Fruit fly (Drosophila melanogaster) whole organism, embryonic: ENCODE results near the gene CG4133.

Experiments
- Atf-2 ChIP-seq: fragments of 200-800 bp; sonication (Bioruptor generic); optimal IDR thresholded peaks from 2 replicates; lab custom pipeline; 2016; ENCODE audit warnings: missing biosample characterization, missing genetic modification characterization
- Bgb ChIP-seq: fragments of 200-800 bp; sonication (Bioruptor generic); IDR thresholded peaks from 2 replicates; pipeline ENCODE4 v1.3.6; 2022; ENCODE audit warnings: missing biosample characterization, missing genetic modification characterization; ENCODE audit not compliant: partially characterized antibody
- CG1024 ChIP-seq: fragments of 200-800 bp; sonication (Bioruptor generic); IDR thresholded peaks from 2 replicates; pipeline ENCODE4 v1.3.6; 2022; ENCODE audit warnings: missing biosample characterization, missing genetic modification characterization
- CG10366 ChIP-seq: fragments of 200-800 bp; sonication (Bioruptor generic); IDR thresholded peaks from 2 replicates; pipeline ENCODE4 v1.3.6; 2022; ENCODE audit warnings: missing biosample characterization, missing genetic modification characterization
- CG14050 ChIP-seq: fragments of 200-800 bp; sonication (Bioruptor generic); IDR thresholded peaks from 3 replicates; pipeline ENCODE4 v1.3.6; 2022; ENCODE audit warnings: missing biosample characterization, missing genetic modification characterization
- CG17829 ChIP-seq: fragments of 200-800 bp; optimal IDR thresholded peaks from 2 replicates; lab custom pipeline; 2019; ENCODE audit warnings: missing biosample characterization, mild to moderate bottlenecking, missing genetic modification characterization, moderate library complexity
- CG18262 ChIP-seq: fragments of 200-800 bp; optimal IDR thresholded peaks from 3 replicates; lab custom pipeline; 2019; ENCODE audit warnings: missing biosample characterization, mild to moderate bottlenecking, missing genetic modification characterization, moderate library complexity
- CG18599 ChIP-seq: fragments of 200-800 bp; sonication (Bioruptor generic); optimal IDR thresholded peaks from 3 replicates; lab custom pipeline; 2017; ENCODE audit warnings: missing biosample characterization, missing genetic modification characterization, mild to moderate bottlenecking, moderate library complexity, missing genetic modification reagents
- CG32772 ChIP-seq: fragments of 200-800 bp; sonication (Bioruptor generic); IDR thresholded peaks from 2 replicates; pipeline ENCODE4 v1.3.6; 2022; ENCODE audit warnings: missing biosample characterization, missing genetic modification characterization
- CG33213 ChIP-seq: fragments of 200-800 bp; sonication (Bioruptor generic); optimal IDR thresholded peaks from 3 replicates; lab custom pipeline; 2016; ENCODE audit warnings: missing biosample characterization, missing genetic modification characterization
- CG33557 ChIP-seq: fragments of 200-800 bp; sonication (Bioruptor generic); optimal IDR thresholded peaks from 2 replicates; lab custom pipeline; 2019; ENCODE audit warnings: missing biosample characterization, mild to moderate bottlenecking, missing genetic modification characterization, moderate library complexity
- CG4854 ChIP-seq: fragments of 200-800 bp; sonication (Bioruptor generic); optimal IDR thresholded peaks from 2 replicates; lab custom pipeline; 2016; ENCODE audit warnings: missing biosample characterization, missing genetic modification characterization, inconsistent platforms
- CG5953 ChIP-seq: fragments of 200-800 bp; sonication (Bioruptor generic); IDR thresholded peaks from 2 replicates; pipeline ENCODE4 v1.3.6; 2022; ENCODE audit warnings: missing biosample characterization, missing genetic modification characterization
- CG6791 ChIP-seq: fragments of 200-800 bp; sonication (Bioruptor generic); IDR thresholded peaks from 3 replicates; pipeline ENCODE4 v1.3.6; 2022; ENCODE audit warnings: missing biosample characterization, missing genetic modification characterization; ENCODE audit not compliant: partially characterized antibody
- CG8281 ChIP-seq: fragments of 200-800 bp; sonication (Bioruptor generic); optimal IDR thresholded peaks from 2 replicates; lab custom pipeline; 2018; ENCODE audit warnings: missing biosample characterization, mild to moderate bottlenecking, missing genetic modification characterization, moderate library complexity
- CG9215 ChIP-seq: fragments of 200-800 bp; sonication (Bioruptor generic); IDR thresholded peaks from 2 replicates; pipeline ENCODE4 v1.3.6; 2022; ENCODE audit warnings: missing biosample characterization, missing genetic modification characterization
- CG9727 ChIP-seq: fragments of 200-800 bp; sonication (Bioruptor generic); optimal IDR thresholded peaks from 3 replicates; lab custom pipeline; 2017; ENCODE audit warnings: missing biosample characterization, mild to moderate bottlenecking, missing genetic modification characterization
- CHES-1-like ChIP-seq: fragments of 200-800 bp; sonication (Bioruptor generic); optimal IDR thresholded peaks from 2 replicates; lab custom pipeline; 2016; ENCODE audit warnings: missing biosample characterization, missing genetic modification characterization
- CkIIα-i1 ChIP-seq: fragments of 200-800 bp; sonication (Bioruptor generic); IDR thresholded peaks from 2 replicates; pipeline ENCODE4 v1.3.6; 2022; ENCODE audit warnings: missing biosample characterization, missing genetic modification characterization
- CrebB ChIP-seq: fragments of 200-800 bp; sonication (Bioruptor generic); optimal IDR thresholded peaks from 3 replicates; lab custom pipeline; 2018; ENCODE audit warnings: missing biosample characterization, mild to moderate bottlenecking, missing genetic modification characterization
- D19A ChIP-seq: fragments of 200-800 bp; optimal IDR thresholded peaks from 3 replicates; lab custom pipeline; 2019; ENCODE audit warnings: missing biosample characterization, mild to moderate bottlenecking, missing genetic modification characterization, moderate library complexity
- HLH4C ChIP-seq: fragments of 200-800 bp; sonication (Bioruptor generic); IDR thresholded peaks from 3 replicates; pipeline ENCODE4 v1.3.6; 2022; ENCODE audit warnings: missing biosample characterization, missing genetic modification characterization; ENCODE audit not compliant: partially characterized antibody
- HmgZ ChIP-seq: fragments of 200-800 bp; sonication (Bioruptor generic); optimal IDR thresholded peaks from 2 replicates; lab custom pipeline; 2018; ENCODE audit warnings: missing biosample characterization, mild to moderate bottlenecking, missing genetic modification characterization
- Hr78 ChIP-seq, 2 experiments: fragments of 200-800 bp in 1 of 2; fragments of >200 bp in 1 of 2; sonication (Bioruptor generic) in 1 of 2; optimal IDR thresholded peaks; 2 replicates each; lab custom pipeline; 2017 to 2019; ENCODE audit warnings: missing biosample characterization in 2 of 2, missing genetic modification characterization in 2 of 2, mild to moderate bottlenecking in 1 of 2, moderate library complexity in 1 of 2
- Jarid2 ChIP-seq: fragments of 200-800 bp; sonication (Bioruptor generic); optimal IDR thresholded peaks from 3 replicates; lab custom pipeline; 2017; ENCODE audit warnings: mild to moderate bottlenecking, missing biosample characterization, missing genetic modification reagents, missing genetic modification characterization
- MTF-1 ChIP-seq: fragments of 200-800 bp; sonication (Bioruptor generic); optimal IDR thresholded peaks from 2 replicates; lab custom pipeline; 2018; ENCODE audit warnings: missing biosample characterization, mild to moderate bottlenecking, missing genetic modification characterization, borderline replicate concordance
- Spps ChIP-seq: fragments of 200-800 bp; sonication (Bioruptor generic); optimal IDR thresholded peaks from 2 replicates; lab custom pipeline; 2018; ENCODE audit warnings: missing biosample characterization, mild to moderate bottlenecking, missing genetic modification characterization
- chif ChIP-seq, 2 experiments: fragments of 200-800 bp; sonication (Bioruptor generic); optimal IDR thresholded peaks; 3 replicates each; lab custom pipeline; 2016; ENCODE audit warnings: missing biosample characterization in 2 of 2, missing genetic modification characterization in 2 of 2
- chinmo ChIP-seq: fragments of 200-800 bp; sonication (Bioruptor generic); IDR thresholded peaks from 4 replicates; pipeline ENCODE4 v1.3.6; 2022; ENCODE audit warnings: missing biosample characterization, missing genetic modification characterization; ENCODE audit not compliant: partially characterized antibody
- ci ChIP-seq: fragments of 200-800 bp; sonication (Bioruptor generic); IDR thresholded peaks from 3 replicates; pipeline ENCODE4 v1.3.6; 2022; ENCODE audit warnings: missing biosample characterization, missing genetic modification characterization
- dan ChIP-seq: fragments of 200-800 bp; sonication (Bioruptor generic); IDR thresholded peaks from 2 replicates; pipeline ENCODE4 v1.3.6; 2022; ENCODE audit warnings: missing biosample characterization, missing genetic modification characterization
- dpn ChIP-seq, 2 experiments: fragments of 200-800 bp; sonication (Bioruptor generic); optimal IDR thresholded peaks; 3 replicates each; lab custom pipeline; 2016; ENCODE audit warnings: missing biosample characterization in 2 of 2, missing genetic modification characterization in 2 of 2
- emc ChIP-seq: fragments of 200-800 bp; sonication (Bioruptor generic); optimal IDR thresholded peaks from 2 replicates; lab custom pipeline; 2016; ENCODE audit warnings: missing biosample characterization, missing genetic modification characterization
- fd3F ChIP-seq: fragments of 200-800 bp; sonication (Bioruptor generic); optimal IDR thresholded peaks from 2 replicates; lab custom pipeline; 2018; ENCODE audit warnings: missing biosample characterization, mild to moderate bottlenecking, missing genetic modification characterization, moderate library complexity
- kah ChIP-seq: fragments of 200-800 bp; sonication (Bioruptor generic); optimal IDR thresholded peaks from 2 replicates; lab custom pipeline; 2018; ENCODE audit warnings: missing biosample characterization, mild to moderate bottlenecking, missing genetic modification characterization
- knrl ChIP-seq: fragments of 200-800 bp; sonication (Bioruptor generic); IDR thresholded peaks from 3 replicates; pipeline ENCODE4 v1.3.6; 2022; ENCODE audit warnings: missing biosample characterization, missing genetic modification characterization; ENCODE audit not compliant: partially characterized antibody
- maf-S ChIP-seq: fragments of 200-800 bp; sonication (Bioruptor generic); optimal IDR thresholded peaks from 2 replicates; lab custom pipeline; 2016; ENCODE audit warnings: missing biosample characterization, missing genetic modification characterization
- p53 ChIP-seq: fragments of 200-800 bp; sonication (Bioruptor generic); optimal IDR thresholded peaks from 2 replicates; lab custom pipeline; 2016; ENCODE audit warnings: missing biosample characterization, missing genetic modification characterization
- prd ChIP-seq, 3 experiments: fragments of >200 bp in 2 of 3; fragments of 200-800 bp in 1 of 3; sonication (Bioruptor generic) in 1 of 3; optimal IDR thresholded peaks in 2 of 3; IDR thresholded peaks in 1 of 3; 2 replicates in 2 of 3; 3 replicates in 1 of 3; pipeline versions ENCODE4 v1.3.6 to Lab custom; 2017 to 2022; ENCODE audit warnings: missing biosample characterization in 1 of 3, missing genetic modification characterization in 1 of 3
- ranshi ChIP-seq: fragments of 200-800 bp; sonication (Bioruptor generic); IDR thresholded peaks from 2 replicates; pipeline ENCODE4 v1.3.6; 2022; ENCODE audit warnings: missing biosample characterization, missing genetic modification characterization
- stwl ChIP-seq: fragments of 200-800 bp; sonication (Bioruptor generic); optimal IDR thresholded peaks from 3 replicates; lab custom pipeline; 2018; ENCODE audit warnings: missing biosample characterization, mild to moderate bottlenecking, missing genetic modification characterization, moderate library complexity
- sug ChIP-seq: fragments of 200-800 bp; optimal IDR thresholded peaks from 2 replicates; lab custom pipeline; 2019; ENCODE audit warnings: missing biosample characterization, mild to moderate bottlenecking, missing genetic modification characterization, moderate library complexity
- tgo ChIP-seq: fragments of 200-800 bp; sonication (Bioruptor generic); IDR thresholded peaks from 3 replicates; pipeline ENCODE4 v1.3.6; 2022; ENCODE audit warnings: missing biosample characterization, missing genetic modification characterization
- tin ChIP-seq: fragments of 200-800 bp; sonication (Bioruptor generic); optimal IDR thresholded peaks from 3 replicates; lab custom pipeline; 2016; ENCODE audit warnings: missing biosample characterization, missing genetic modification characterization
- tll ChIP-seq, 2 experiments: fragments of 200-800 bp in 1 of 2; fragments of >200 bp in 1 of 2; sonication (Bioruptor generic) in 1 of 2; optimal IDR thresholded peaks; 2 replicates each; lab custom pipeline; 2017 to 2019; ENCODE audit warnings: missing biosample characterization in 2 of 2, missing genetic modification characterization in 2 of 2, mild to moderate bottlenecking in 1 of 2, moderate library complexity in 1 of 2
- unpg ChIP-seq: fragments of 200-800 bp; sonication (Bioruptor generic); optimal IDR thresholded peaks from 3 replicates; lab custom pipeline; 2018; ENCODE audit warnings: missing biosample characterization, mild to moderate bottlenecking, missing genetic modification characterization, moderate library complexity
- zfh1 ChIP-seq: fragments of 200-800 bp; sonication (Bioruptor generic); IDR thresholded peaks from 3 replicates; pipeline ENCODE4 v1.3.6; 2022; ENCODE audit warnings: missing biosample characterization, missing genetic modification characterization

Gene CG4133

DNA sequence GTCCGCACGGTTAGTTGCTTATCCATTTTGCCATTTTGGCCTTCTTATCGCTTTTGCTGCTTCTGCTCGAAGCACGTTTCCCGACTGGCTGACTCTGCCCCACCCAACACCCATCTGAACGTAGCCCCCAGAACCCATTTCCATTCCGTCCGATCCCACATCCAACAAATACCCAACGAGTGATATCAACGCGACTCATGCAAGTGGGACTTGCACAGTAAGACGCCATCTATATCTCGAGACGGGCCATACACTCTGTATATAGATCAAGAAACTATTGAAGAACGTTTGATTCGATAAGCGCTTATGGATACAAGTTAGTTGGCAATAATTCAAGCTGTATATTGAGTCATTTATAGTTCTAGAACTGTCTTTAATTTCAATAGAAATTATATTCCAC lies 36.9 kb downstream of the CG4133 start (continued):
- TF ChIP-seq chif (GFP tag; optimal IDR thresholded peaks at IDR 0.05; lab: Kevin White, UChicago) (peak in 1 of 2 experiments; percentile 4), fd3F (no peak), CG14050 (GFP tag; lab: Robert Waterston, UW) (no peak), CG6791 (GFP tag; lab: Robert Waterston, UW) (peak; percentile 53; the same call in 1 of the 3 replicates), chinmo (GFP tag; lab: Robert Waterston, UW) (0 out of 4 replicates have a peak, but pooled peaks have one; percentile 36), CG9215 (GFP tag; lab: Robert Waterston, UW) (no peak), zfh1 (GFP tag; lab: Robert Waterston, UW) (0 out of 3 replicates have a peak, but pooled peaks have one; percentile 5), CG8281 (tag; lab: Kevin White, UChicago) (peak; percentile 42), stwl (tag; lab: Kevin White, UChicago) (peak; percentile 68)

dm6 chr2L:493274-493673 lies 37.9 kb downstream of the CG4133 start:
- peak in 1 of 2 experiments; percentile 38 for TF ChIP-seq dpn (GFP tag; optimal IDR thresholded peaks at IDR 0.05; lab: Kevin White, UChicago)
- TF ChIP-seq CkIIα-i1 (GFP tag; lab: Robert Waterston, UW): no peak
- TF ChIP-seq CG18599 (GFP tag; lab: Kevin White, UChicago): no peak
- TF ChIP-seq CrebB: no peak
- TF ChIP-seq Jarid2 (GFP tag; lab: Kevin White, UChicago): no peak
- TF ChIP-seq Spps (tag; lab: Kevin White, UChicago): no peak
- TF ChIP-seq D19A (tag; lab: Kevin White, UChicago): peak; percentile 92
- TF ChIP-seq CG33213 (GFP tag; lab: Kevin White, UChicago): no peak
- no peak for TF ChIP-seq dan (GFP tag; lab: Robert Waterston, UW)
- no peak for TF ChIP-seq CG5953 (GFP tag; lab: Robert Waterston, UW)
- peak; percentile 58; the same call in 2 of the 3 replicates for TF ChIP-seq ci
- TF ChIP-seq CG10366: peak; percentile 52; the same call in 1 of the 2 replicates
- peak in 1 of 2 experiments; percentile 60 for TF ChIP-seq chif (GFP tag; optimal IDR thresholded peaks at IDR 0.05; lab: Kevin White, UChicago)
- TF ChIP-seq tin: peak; percentile 26
- TF ChIP-seq kah (GFP tag; lab: Kevin White, UChicago): no peak
- TF ChIP-seq CG18262: no peak
- TF ChIP-seq Bgb: no peak
- no peak for TF ChIP-seq CG33557 (GFP tag; lab: Kevin White, UChicago)
- no peak for TF ChIP-seq MTF-1 (GFP tag; lab: Kevin White, UChicago)
- TF ChIP-seq stwl (tag; lab: Kevin White, UChicago): no peak
- no peak for TF ChIP-seq prd (optimal IDR thresholded peaks at IDR 0.05; lab: Kevin White, UChicago)
- TF ChIP-seq prd (GFP tag; IDR thresholded peaks at IDR 0.05; lab: Robert Waterston, UW): peak; percentile 29; the same call in 1 of the 3 replicates
- no peak for TF ChIP-seq CG4854 (GFP tag; lab: Kevin White, UChicago)
- no peak for TF ChIP-seq CG9215 (GFP tag; lab: Robert Waterston, UW)
- TF ChIP-seq HmgZ (tag; lab: Kevin White, UChicago): no peak
- TF ChIP-seq Hr78 (GFP tag; optimal IDR thresholded peaks at IDR 0.05; lab: Kevin White, UChicago): no peak
- TF ChIP-seq Atf-2 (GFP tag; lab: Kevin White, UChicago): peak; percentile 8
- TF ChIP-seq knrl: no peak
- no peak for TF ChIP-seq emc (GFP tag; lab: Kevin White, UChicago)
- peak; percentile 63 for TF ChIP-seq tgo (GFP tag; lab: Robert Waterston, UW)
- TF ChIP-seq CG32772 (GFP tag; lab: Robert Waterston, UW): no peak
- TF ChIP-seq CHES-1-like (GFP tag; lab: Kevin White, UChicago): no peak
- TF ChIP-seq CG1024 (GFP tag; lab: Robert Waterston, UW): 0 out of 2 replicates have a peak, but pooled peaks have one; percentile 16
- peak; percentile 24; the same call in 1 of the 2 replicates for TF ChIP-seq ranshi (GFP tag; lab: Robert Waterston, UW)
- no peak for TF ChIP-seq maf-S (GFP tag; lab: Kevin White, UChicago)
- TF ChIP-seq HLH4C (GFP tag; lab: Robert Waterston, UW): no peak
- peak; percentile 10 for TF ChIP-seq CG9727
- no peak for TF ChIP-seq CG17829 (tag; lab: Kevin White, UChicago)
- TF ChIP-seq tll (GFP tag; optimal IDR thresholded peaks at IDR 0.05; lab: Kevin White, UChicago): no peak
- TF ChIP-seq unpg: peak; percentile 63
- TF ChIP-seq p53 (GFP tag; lab: Kevin White, UChicago): no peak
- TF ChIP-seq sug (tag; lab: Kevin White, UChicago): no peak
